Worm (Caenorhabditis elegans): ENCODE results near the gene T16G12.6.
A peak's percentile ranks its signal among the peaks of the same experiment; 100 is the strongest.

T16G12.6 gene

ce11 chrIII:10057518-10057917 is 11.9 kb upstream of the T16G12.6 start, which contains the start of gene T16G12.4:
T16G12.4 (plus strand) TSS chrIII:10057818.
- TF ChIP-seq him-1 (tag; optimal IDR thresholded peaks at IDR 0.05) (no peak), W03F9.2 (tag; optimal IDR thresholded peaks at IDR 0.05) (no peak), dao-5 (tag; optimal IDR thresholded peaks at IDR 0.05) (no peak)

ce11 chrIII:10059002-10059401 is 10.4 kb upstream of the T16G12.6 start, which contains the start of gene T16G12.8:
T16G12.8 (plus strand) TSS chrIII:10059302.
- no peak for TF ChIP-seq dao-5 (tag; optimal IDR thresholded peaks at IDR 0.05)
- TF ChIP-seq him-1 (tag; optimal IDR thresholded peaks at IDR 0.05), result no peak
- TF ChIP-seq W03F9.2 (tag; optimal IDR thresholded peaks at IDR 0.05), result no peak

ce11 chrIII:10060573-10060972 is 8.8 kb upstream of the T16G12.6 start, which contains the start of gene T16G12.13:
T16G12.13 (plus strand) TSS chrIII:10060865.
- TF ChIP-seq dao-5 (tag; optimal IDR thresholded peaks at IDR 0.05) (no peak), him-1 (tag; optimal IDR thresholded peaks at IDR 0.05) (no peak), W03F9.2 (tag; optimal IDR thresholded peaks at IDR 0.05) (no peak)

ce11 chrIII:10064140-10064539 is 5.2 kb upstream of the T16G12.6 start, which contains the start of gene ekl-6:
ekl-6 (plus strand) TSS chrIII:10064404.
- TF ChIP-seq dao-5 (tag; optimal IDR thresholded peaks at IDR 0.05) (no peak), W03F9.2 (tag; optimal IDR thresholded peaks at IDR 0.05) (peak; percentile 51)

- TF ChIP-seq W03F9.2 (tag; optimal IDR thresholded peaks at IDR 0.05) (no peak), him-1 (tag; optimal IDR thresholded peaks at IDR 0.05) (no peak), dao-5 (tag; optimal IDR thresholded peaks at IDR 0.05) (no peak)
These were observed 6.7 kb downstream of the T16G12.6 start for ce11 chrIII:10076042-10076441.

ce11 chrIII:10078151-10078550 is 8.8 kb downstream of the T16G12.6 start, which contains the start of gene T16G12.9:
T16G12.9 (minus strand) TSS chrIII:10078251.
- no peak for TF ChIP-seq dao-5 (tag; optimal IDR thresholded peaks at IDR 0.05)

- no peak for TF ChIP-seq dao-5 (tag; optimal IDR thresholded peaks at IDR 0.05)
- TF ChIP-seq W03F9.2 (tag; optimal IDR thresholded peaks at IDR 0.05), result no peak
- no peak for TF ChIP-seq him-1 (tag; optimal IDR thresholded peaks at IDR 0.05)
These were observed 9.4 kb downstream of the T16G12.6 start for ce11 chrIII:10078784-10079183.

ce11 chrIII:10083242-10083641 is 13.9 kb downstream of the T16G12.6 start, which contains the start of gene T16H12.3:
T16H12.3 (minus strand) TSS chrIII:10083292.
- no peak for TF ChIP-seq dao-5 (tag; optimal IDR thresholded peaks at IDR 0.05)
- no peak for TF ChIP-seq him-1 (tag; optimal IDR thresholded peaks at IDR 0.05)
- no peak for TF ChIP-seq W03F9.2 (tag; optimal IDR thresholded peaks at IDR 0.05)

ce11 chrIII:10085103-10085502 is 15.7 kb downstream of the T16G12.6 start, which contains the start of gene T16H12.13:
T16H12.13 (plus strand) TSS chrIII:10085403.
- TF ChIP-seq him-1 (tag; optimal IDR thresholded peaks at IDR 0.05), result no peak
- TF ChIP-seq dao-5 (tag; optimal IDR thresholded peaks at IDR 0.05), result no peak
- TF ChIP-seq W03F9.2 (tag; optimal IDR thresholded peaks at IDR 0.05), result no peak

ce11 chrIII:10085574-10085973 is 16.2 kb downstream of the T16G12.6 start:
- TF ChIP-seq W03F9.2 (tag; optimal IDR thresholded peaks at IDR 0.05) (no peak), dao-5 (tag; optimal IDR thresholded peaks at IDR 0.05) (no peak), him-1 (tag; optimal IDR thresholded peaks at IDR 0.05) (no peak)

- TF ChIP-seq W03F9.2 (tag; optimal IDR thresholded peaks at IDR 0.05), result no peak
- no peak for TF ChIP-seq dao-5 (tag; optimal IDR thresholded peaks at IDR 0.05)
- no peak for TF ChIP-seq him-1 (tag; optimal IDR thresholded peaks at IDR 0.05)
These were observed 16.6 kb downstream of the T16G12.6 start, which contains the start of gene T16H12.2 for ce11 chrIII:10085983-10086382. T16H12.2 (plus strand) TSS chrIII:10086283.

ce11 chrIII:10088508-10088981 is 19.2 kb downstream of the T16G12.6 start, which contains the start of gene hal-2:
hal-2 (minus strand) TSS chrIII:10088931.
- TF ChIP-seq W03F9.2 (tag; optimal IDR thresholded peaks at IDR 0.05), result no peak

ce11 chrIII:10090685-10091084 is 21.3 kb downstream of the T16G12.6 start, which contains the start of gene gtf-2H2C:
gtf-2H2C (minus strand) TSS chrIII:10090785.
- TF ChIP-seq dao-5 (tag; optimal IDR thresholded peaks at IDR 0.05), result no peak
- TF ChIP-seq W03F9.2 (tag; optimal IDR thresholded peaks at IDR 0.05), result no peak
- TF ChIP-seq him-1 (tag; optimal IDR thresholded peaks at IDR 0.05), result no peak

ce11 chrIII:10093093-10093492 is 23.7 kb downstream of the T16G12.6 start:
- TF ChIP-seq him-1 (tag; optimal IDR thresholded peaks at IDR 0.05), result no peak

- TF ChIP-seq dao-5 (tag; optimal IDR thresholded peaks at IDR 0.05) (no peak), W03F9.2 (tag; optimal IDR thresholded peaks at IDR 0.05) (no peak), him-1 (tag; optimal IDR thresholded peaks at IDR 0.05) (no peak)
These were observed 25.2 kb downstream of the T16G12.6 start for ce11 chrIII:10094538-10094937.

Measured in whole organism, L4/young adult.